Worm (Caenorhabditis elegans) whole organism, L3 larva: ENCODE measurements around the gene C29F9.6.
A peak's percentile ranks its signal among the peaks of the same experiment; 100 is the strongest.

Experiments
- R02D3.7 ChIP-seq: fragments of 150-350 bp; optimal IDR thresholded peaks from 2 replicates; lab custom pipeline; 2014; ENCODE audit warnings: missing biosample characterization, missing genetic modification characterization
- ZK546.5 ChIP-seq: sonication (generic microtip); optimal IDR thresholded peaks from 2 replicates; lab custom pipeline; 2017; ENCODE audit warnings: missing biosample characterization, missing genetic modification characterization
- aly-2 ChIP-seq: fragments of 150-350 bp; optimal IDR thresholded peaks from 2 replicates; lab custom pipeline; 2014; ENCODE audit warnings: missing biosample characterization, missing genetic modification characterization
- ceh-82 ChIP-seq: fragments of 150-350 bp; optimal IDR thresholded peaks from 2 replicates; lab custom pipeline; 2014; ENCODE audit warnings: missing biosample characterization, missing genetic modification characterization
- lin-15B ChIP-seq: fragments of 150-350 bp; optimal IDR thresholded peaks from 2 replicates; lab custom pipeline; 2014; ENCODE audit warnings: missing biosample characterization, missing genetic modification characterization
- pha-4 ChIP-seq: fragments of 150-350 bp; optimal IDR thresholded peaks from 2 replicates; lab custom pipeline; 2014; ENCODE audit warnings: missing biosample characterization, missing genetic modification reagents, missing genetic modification characterization
- pqm-1 ChIP-seq: fragments of 150-350 bp; optimal IDR thresholded peaks from 2 replicates; lab custom pipeline; 2017; ENCODE audit warnings: missing biosample characterization, missing genetic modification characterization, inconsistent platforms
- unc-62 ChIP-seq: fragments of 150-350 bp; sonication (generic microtip); optimal IDR thresholded peaks from 4 replicates; lab custom pipeline; 2014; ENCODE audit warnings: missing biosample characterization, missing genetic modification reagents, missing genetic modification characterization

ce11 chrIII:94759-95330 lies 19.9 kb upstream of the C29F9.6 start, which contains the start of gene pat-4:
- TF ChIP-seq pha-4 (tag; lab: Kevin White, UChicago) (peak; percentile 77), ceh-82 (tag; lab: Kevin White, UChicago) (no peak), pqm-1 (tag; lab: Kevin White, UChicago) (no peak), ZK546.5 (tag; lab: Kevin White, UChicago) (no peak), R02D3.7 (tag; lab: Kevin White, UChicago) (no peak), unc-62 (GFP tag; lab: Kevin White, UChicago) (no peak), aly-2 (tag; lab: Kevin White, UChicago) (no peak), lin-15B (tag; lab: Kevin White, UChicago) (no peak)
